Fruit fly (Drosophila melanogaster) whole organism, embryonic: ENCODE data around the gene CG15336.

ENCODE experiments used
- Antp ChIP-seq: fragments of 200-800 bp; sonication (Bioruptor generic); optimal IDR thresholded peaks from 3 replicates; lab custom pipeline; 2016; ENCODE audit warnings: missing biosample characterization, missing genetic modification characterization
- Bgb ChIP-seq: fragments of 200-800 bp; sonication (Bioruptor generic); IDR thresholded peaks from 2 replicates; pipeline ENCODE4 v1.3.6; 2022; ENCODE audit warnings: missing biosample characterization, missing genetic modification characterization; ENCODE audit not compliant: partially characterized antibody
- CG10543 ChIP-seq: fragments of 200-800 bp; sonication (Bioruptor generic); optimal IDR thresholded peaks from 3 replicates; lab custom pipeline; 2017; ENCODE audit warnings: missing biosample characterization, mild to moderate bottlenecking, missing genetic modification characterization, moderate library complexity
- CG12219 ChIP-seq: fragments of 200-800 bp; sonication (Bioruptor generic); optimal IDR thresholded peaks from 3 replicates; lab custom pipeline; 2018; ENCODE audit warnings: missing biosample characterization, mild to moderate bottlenecking, missing genetic modification characterization
- CG13296 ChIP-seq: fragments of 200-800 bp; sonication (Bioruptor generic); optimal IDR thresholded peaks from 3 replicates; lab custom pipeline; 2018; ENCODE audit warnings: missing biosample characterization, mild to moderate bottlenecking, missing genetic modification characterization
- CG13775 ChIP-seq: fragments of 200-800 bp; sonication (Bioruptor generic); optimal IDR thresholded peaks from 3 replicates; lab custom pipeline; 2017; ENCODE audit warnings: missing biosample characterization, mild to moderate bottlenecking, missing genetic modification characterization
- CG17328 ChIP-seq: fragments of 200-800 bp; sonication (Bioruptor generic); IDR thresholded peaks from 2 replicates; pipeline ENCODE4 v1.3.6; 2022; ENCODE audit warnings: missing biosample characterization, missing genetic modification characterization
- CG17568 ChIP-seq: fragments of 200-800 bp; sonication (Bioruptor generic); optimal IDR thresholded peaks from 2 replicates; lab custom pipeline; 2018; ENCODE audit warnings: missing biosample characterization, mild to moderate bottlenecking, missing genetic modification characterization, moderate library complexity
- CG1832 ChIP-seq: fragments of 200-800 bp; sonication (Bioruptor generic); optimal IDR thresholded peaks from 2 replicates; lab custom pipeline; 2017; ENCODE audit warnings: missing biosample characterization, mild to moderate bottlenecking, missing genetic modification characterization, inconsistent platforms
- CG18476 ChIP-seq: fragments of 200-800 bp; sonication (Bioruptor generic); optimal IDR thresholded peaks from 2 replicates; lab custom pipeline; 2016; ENCODE audit warnings: missing biosample characterization, mild to moderate bottlenecking, missing genetic modification characterization
- CG2678 ChIP-seq: fragments of 200-800 bp; sonication (Bioruptor generic); optimal IDR thresholded peaks from 3 replicates; lab custom pipeline; 2019; ENCODE audit warnings: missing biosample characterization, mild to moderate bottlenecking, missing genetic modification characterization, moderate library complexity
- CG2889 ChIP-seq: fragments of 200-800 bp; sonication (Bioruptor generic); IDR thresholded peaks from 3 replicates; pipeline ENCODE4 v1.3.6; 2022; ENCODE audit warnings: missing biosample characterization, missing genetic modification characterization
- CG30403 ChIP-seq: fragments of 200-800 bp; sonication (Bioruptor generic); optimal IDR thresholded peaks from 3 replicates; lab custom pipeline; 2016; ENCODE audit warnings: missing biosample characterization, missing genetic modification characterization
- CG3726 ChIP-seq: fragments of 200-800 bp; sonication (Bioruptor generic); IDR thresholded peaks from 3 replicates; pipeline ENCODE4, ENCODE4 v1.3.6; 2022; ENCODE audit warnings: missing biosample characterization, missing genetic modification characterization
- CG4730 ChIP-seq: fragments of 200-800 bp; sonication (Bioruptor generic); IDR thresholded peaks from 2 replicates; pipeline ENCODE4 v1.3.6; 2022; ENCODE audit warnings: missing biosample characterization, missing genetic modification characterization
- CG7786 ChIP-seq: fragments of 200-800 bp; sonication (Bioruptor generic); optimal IDR thresholded peaks from 2 replicates; lab custom pipeline; 2016; ENCODE audit warnings: missing biosample characterization, missing genetic modification characterization
- CG8290 ChIP-seq, 3 experiments: fragments of 200-800 bp; sonication (Bioruptor generic); optimal IDR thresholded peaks; 2 replicates each; lab custom pipeline; 2016 to 2019; ENCODE audit warnings: missing biosample characterization in 3 of 3, missing genetic modification characterization in 3 of 3, mild to moderate bottlenecking in 2 of 3, moderate library complexity in 1 of 3
- CG8765 ChIP-seq: fragments of 200-800 bp; sonication (Bioruptor generic); IDR thresholded peaks from 2 replicates; pipeline ENCODE4 v1.3.6; 2022; ENCODE audit warnings: missing biosample characterization, missing genetic modification characterization
- CG8924 ChIP-seq: fragments of 200-800 bp; optimal IDR thresholded peaks from 3 replicates; lab custom pipeline; 2019; ENCODE audit warnings: missing biosample characterization, mild to moderate bottlenecking, missing genetic modification characterization, moderate library complexity
- CG9727 ChIP-seq: fragments of 200-800 bp; sonication (Bioruptor generic); optimal IDR thresholded peaks from 3 replicates; lab custom pipeline; 2017; ENCODE audit warnings: missing biosample characterization, mild to moderate bottlenecking, missing genetic modification characterization
- CG9932 ChIP-seq: fragments of 200-800 bp; sonication (Bioruptor generic); IDR thresholded peaks from 2 replicates; pipeline ENCODE4 v1.3.6; 2022; ENCODE audit warnings: missing biosample characterization, missing genetic modification characterization
- Eip74EF ChIP-seq, 2 experiments: fragments of 200-800 bp in 1 of 2; fragments of >200 bp in 1 of 2; sonication (Bioruptor generic) in 1 of 2; optimal IDR thresholded peaks; 2 replicates each; lab custom pipeline; 2017 to 2019; ENCODE audit warnings: missing biosample characterization in 2 of 2, missing genetic modification characterization in 2 of 2, mild to moderate bottlenecking in 1 of 2, moderate library complexity in 1 of 2
- Fer3 ChIP-seq: fragments of 200-800 bp; sonication (Bioruptor generic); optimal IDR thresholded peaks from 2 replicates; lab custom pipeline; 2018; ENCODE audit warnings: missing biosample characterization, mild to moderate bottlenecking, missing genetic modification characterization, moderate library complexity
- Hr51 ChIP-seq, 2 experiments: fragments of 200-800 bp; sonication (Bioruptor generic); optimal IDR thresholded peaks; 2 replicates in 1 of 2; 3 replicates in 1 of 2; lab custom pipeline; 2016 to 2018; ENCODE audit warnings: missing biosample characterization in 2 of 2, missing genetic modification characterization in 2 of 2, mild to moderate bottlenecking in 1 of 2, moderate library complexity in 1 of 2
- Hsf ChIP-seq: fragments of 200-800 bp; sonication (Bioruptor generic); optimal IDR thresholded peaks from 3 replicates; lab custom pipeline; 2016; ENCODE audit warnings: missing biosample characterization, missing genetic modification characterization
- Kr ChIP-seq: fragments of 200-800 bp; sonication (Bioruptor generic); optimal IDR thresholded peaks from 2 replicates; lab custom pipeline; 2017; ENCODE audit warnings: missing biosample characterization, mild to moderate bottlenecking, missing genetic modification characterization
- Max ChIP-seq: fragments of 200-800 bp; sonication (Bioruptor generic); optimal IDR thresholded peaks from 2 replicates; lab custom pipeline; 2016; ENCODE audit warnings: missing biosample characterization, mild to moderate bottlenecking, missing genetic modification characterization
- Xrp1 ChIP-seq: fragments of 200-800 bp; sonication (Bioruptor generic); IDR thresholded peaks from 2 replicates; pipeline ENCODE4 v1.3.6; 2022; ENCODE audit warnings: missing biosample characterization, missing genetic modification characterization
- btn ChIP-seq: fragments of 200-800 bp; sonication (Bioruptor generic); optimal IDR thresholded peaks from 2 replicates; lab custom pipeline; 2016; ENCODE audit warnings: missing biosample characterization, missing genetic modification characterization
- chinmo ChIP-seq: fragments of 200-800 bp; sonication (Bioruptor generic); IDR thresholded peaks from 4 replicates; pipeline ENCODE4 v1.3.6; 2022; ENCODE audit warnings: missing biosample characterization, missing genetic modification characterization; ENCODE audit not compliant: partially characterized antibody
- chn ChIP-seq: fragments of 200-800 bp; sonication (Bioruptor generic); optimal IDR thresholded peaks from 2 replicates; lab custom pipeline; 2016; ENCODE audit warnings: missing biosample characterization, missing genetic modification characterization
- da ChIP-seq: fragments of 200-800 bp; sonication (Bioruptor generic); optimal IDR thresholded peaks from 2 replicates; lab custom pipeline; 2016; ENCODE audit warnings: missing biosample characterization, missing genetic modification characterization
- dimm ChIP-seq: fragments of 200-800 bp; sonication (Bioruptor generic); IDR thresholded peaks from 2 replicates; pipeline ENCODE4 v1.3.6; 2022; ENCODE audit warnings: missing biosample characterization, missing genetic modification characterization
- ems ChIP-seq: fragments of 200-800 bp; sonication (Bioruptor generic); optimal IDR thresholded peaks from 3 replicates; lab custom pipeline; 2016; ENCODE audit warnings: missing biosample characterization, missing genetic modification characterization
- ftz-f1 ChIP-seq: fragments of 200-800 bp; sonication (Bioruptor generic); optimal IDR thresholded peaks from 2 replicates; lab custom pipeline; 2016; ENCODE audit warnings: missing biosample characterization, missing genetic modification characterization
- fu2 ChIP-seq: fragments of 200-800 bp; sonication (Bioruptor generic); optimal IDR thresholded peaks from 2 replicates; lab custom pipeline; 2016; ENCODE audit warnings: missing biosample characterization, missing genetic modification characterization
- gfzf ChIP-seq: fragments of 200-800 bp; sonication (Bioruptor generic); optimal IDR thresholded peaks from 2 replicates; lab custom pipeline; 2016; ENCODE audit warnings: missing biosample characterization, mild to moderate bottlenecking, missing genetic modification characterization, moderate library complexity
- gro ChIP-seq: fragments of 200-800 bp; sonication (Bioruptor generic); optimal IDR thresholded peaks from 2 replicates; lab custom pipeline; 2016; ENCODE audit warnings: missing biosample characterization, missing genetic modification characterization
- gsb ChIP-seq: fragments of 200-800 bp; sonication (Bioruptor generic); IDR thresholded peaks from 2 replicates; pipeline ENCODE4 v1.3.6; 2022; ENCODE audit warnings: missing biosample characterization, missing genetic modification characterization
- nerfin-2 ChIP-seq: fragments of 200-800 bp; sonication (Bioruptor generic); IDR thresholded peaks from 2 replicates; pipeline ENCODE4 v1.3.6; 2022; ENCODE audit warnings: missing biosample characterization, missing genetic modification characterization; ENCODE audit not compliant: partially characterized antibody
- nom ChIP-seq: fragments of 200-800 bp; sonication (Bioruptor generic); optimal IDR thresholded peaks from 2 replicates; lab custom pipeline; 2017; ENCODE audit warnings: missing biosample characterization, missing genetic modification characterization, mild to moderate bottlenecking, moderate library complexity, missing genetic modification reagents
- org-1 ChIP-seq: fragments of 200-800 bp; sonication (Bioruptor generic); optimal IDR thresholded peaks from 2 replicates; lab custom pipeline; 2017; ENCODE audit warnings: missing biosample characterization, missing genetic modification characterization
- peb ChIP-seq: fragments of 200-800 bp; sonication (Bioruptor generic); IDR thresholded peaks from 2 replicates; pipeline ENCODE4 v1.3.6; 2022; ENCODE audit warnings: missing biosample characterization, missing genetic modification characterization
- pho ChIP-seq: fragments of 200-800 bp; sonication (Bioruptor generic); optimal IDR thresholded peaks from 2 replicates; lab custom pipeline; 2016; ENCODE audit warnings: missing biosample characterization, missing genetic modification characterization
- scrt ChIP-seq: fragments of 200-800 bp; sonication (Bioruptor generic); optimal IDR thresholded peaks from 2 replicates; lab custom pipeline; 2018; ENCODE audit warnings: missing biosample characterization, mild to moderate bottlenecking, missing genetic modification characterization, moderate library complexity
- slou ChIP-seq: fragments of 200-800 bp; sonication (Bioruptor generic); optimal IDR thresholded peaks from 3 replicates; lab custom pipeline; 2016; ENCODE audit warnings: missing biosample characterization, missing genetic modification characterization
- ssp ChIP-seq: fragments of 200-800 bp; sonication (Bioruptor generic); IDR thresholded peaks from 2 replicates; pipeline ENCODE4 v1.3.6; 2022; ENCODE audit warnings: missing biosample characterization, missing genetic modification characterization
- unpg ChIP-seq: fragments of 200-800 bp; sonication (Bioruptor generic); optimal IDR thresholded peaks from 3 replicates; lab custom pipeline; 2018; ENCODE audit warnings: missing biosample characterization, mild to moderate bottlenecking, missing genetic modification characterization, moderate library complexity

The CG15336 gene

DNA sequence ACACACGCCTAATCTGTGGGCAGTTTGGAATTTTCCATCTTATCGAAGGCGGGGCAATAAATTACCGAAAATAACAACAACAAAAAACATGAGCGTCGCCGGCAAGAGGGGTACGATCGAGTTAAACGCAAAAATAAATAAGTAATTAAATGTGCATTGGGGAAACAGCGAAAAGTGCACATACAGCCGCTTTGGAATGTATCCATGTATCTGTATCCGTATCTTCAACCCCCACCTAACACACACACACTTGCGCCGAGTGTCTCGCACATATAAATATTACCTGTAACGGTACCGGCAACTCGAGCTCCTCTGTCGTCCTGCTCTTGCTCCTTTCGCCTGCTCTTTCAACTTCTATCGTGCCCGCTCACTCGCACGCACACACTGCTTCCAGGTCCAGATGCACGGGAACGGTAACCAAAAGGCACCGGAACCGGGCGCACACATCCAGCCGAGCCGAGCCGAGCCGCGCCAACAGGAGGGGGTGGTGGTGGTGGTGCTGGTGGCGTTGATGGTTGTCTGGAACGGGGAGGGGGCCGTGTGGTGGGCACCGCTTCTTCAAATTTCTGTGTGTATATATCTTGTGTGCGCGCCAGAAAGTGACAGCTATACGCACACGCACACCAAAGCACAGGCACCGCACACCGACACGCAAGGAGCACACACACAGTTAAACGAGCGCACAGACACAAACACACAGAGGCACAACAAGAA is 6.2 kb upstream of the CG15336 start (continued):
- TF ChIP-seq Bgb (GFP tag; lab: Robert Waterston, UW) (peak; percentile 35; the same call in 1 of the 2 replicates), Eip74EF (GFP tag; optimal IDR thresholded peaks at IDR 0.05; lab: Kevin White, UChicago) (no peak), nom (peak; percentile 43), ems (GFP tag; lab: Kevin White, UChicago) (peak; percentile 15), ftz-f1 (GFP tag; lab: Kevin White, UChicago) (no peak), Max (GFP tag; lab: Kevin White, UChicago) (no peak), CG8765 (no peak), Antp (peak; percentile 28), Hr51 (GFP tag; optimal IDR thresholded peaks at IDR 0.05; lab: Kevin White, UChicago) (peak; percentile 23 to 37), chn (GFP tag; lab: Kevin White, UChicago) (peak; percentile 27), dimm (GFP tag; lab: Robert Waterston, UW) (no peak), CG9727 (GFP tag; lab: Kevin White, UChicago) (peak; percentile 42), CG4730 (no peak; the same call in 1 of the 2 replicates), CG2889 (GFP tag; lab: Robert Waterston, UW) (no peak), ssp (GFP tag; lab: Robert Waterston, UW) (no peak), Hsf (GFP tag; lab: Kevin White, UChicago) (peak; percentile 27), gro (GFP tag; lab: Kevin White, UChicago) (no peak), pho (GFP tag; lab: Kevin White, UChicago) (peak; percentile 8), chinmo (GFP tag; lab: Robert Waterston, UW) (0 out of 4 replicates have a peak, but pooled peaks have one; percentile 61), CG3726 (GFP tag; lab: Robert Waterston, UW) (no peak), CG9932 (GFP tag; lab: Robert Waterston, UW) (peak; percentile 37; the same call in 1 of the 2 replicates), CG1832 (GFP tag; lab: Kevin White, UChicago) (peak; percentile 91), CG12219 (GFP tag; lab: Kevin White, UChicago) (peak; percentile 10), CG17328 (GFP tag; lab: Robert Waterston, UW) (peak; percentile 21; the same call in 1 of the 2 replicates), gfzf (no peak), org-1 (GFP tag; lab: Kevin White, UChicago) (peak; percentile 39), slou (GFP tag; lab: Kevin White, UChicago) (no peak), CG13296 (GFP tag; lab: Kevin White, UChicago) (no peak), Fer3 (tag; lab: Kevin White, UChicago) (no peak), CG18476 (GFP tag; lab: Kevin White, UChicago) (no peak), CG30403 (GFP tag; lab: Kevin White, UChicago) (peak; percentile 9), Kr (GFP tag; lab: Kevin White, UChicago) (no peak), CG2678 (tag; lab: Kevin White, UChicago) (peak; percentile 39), CG13775 (peak; percentile 27), da (GFP tag; lab: Kevin White, UChicago) (no peak), CG8924 (peak; percentile 4), CG8290 (GFP tag; optimal IDR thresholded peaks at IDR 0.05; lab: Kevin White, UChicago) (no peak), CG8290 (tag; optimal IDR thresholded peaks at IDR 0.05; lab: Kevin White, UChicago) (peak in 1 of 2 experiments; percentile 33), nerfin-2 (GFP tag; lab: Robert Waterston, UW) (no peak), gsb (no peak), fu2 (GFP tag; lab: Kevin White, UChicago) (no peak), scrt (GFP tag; lab: Kevin White, UChicago) (peak; percentile 40), peb (GFP tag; lab: Robert Waterston, UW) (no peak), Xrp1 (GFP tag; lab: Robert Waterston, UW) (peak; percentile 21; the same call in 1 of the 2 replicates), unpg (GFP tag; lab: Kevin White, UChicago) (peak; percentile 28), CG7786 (GFP tag; lab: Kevin White, UChicago) (peak; percentile 36), CG17568 (GFP tag; lab: Kevin White, UChicago) (no peak), btn (GFP tag; lab: Kevin White, UChicago) (no peak), CG10543 (peak; percentile 87)
